Fruit fly (Drosophila melanogaster) S2 (cell line): ENCODE results near the gene Cen.

Experiments used
- CG8478 ChIP-seq: fragments of >200 bp; optimal IDR thresholded peaks from 2 replicates; lab custom pipeline; 2018
- CTCF ChIP-seq, 2 experiments: fragments of >200 bp; optimal IDR thresholded peaks; 2 replicates each; lab custom pipeline; 2018

DNA sequence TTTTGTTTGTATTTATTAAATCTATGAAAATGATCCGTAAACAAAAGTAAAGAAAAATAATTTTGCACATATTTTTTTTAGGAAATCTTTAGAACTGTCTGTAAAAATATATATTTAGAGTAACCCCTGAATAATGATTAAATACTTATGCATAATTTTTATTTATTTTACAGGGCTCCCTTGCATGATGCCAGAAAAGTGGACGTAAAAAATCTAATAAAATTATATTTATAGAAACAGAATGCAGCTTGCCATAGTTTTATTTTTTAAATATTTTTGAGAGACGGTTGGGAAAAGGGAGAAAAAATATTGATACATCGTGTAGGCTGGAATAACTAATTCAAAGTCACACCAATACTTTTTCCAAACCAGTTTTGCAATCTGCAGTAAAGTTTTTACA is 33.0 kb downstream of the Cen start, which contains the start of gene CG18810:
- TF ChIP-seq CG8478 (lab: Kevin White, UChicago) (no peak), CTCF (optimal IDR thresholded peaks at IDR 0.05; lab: Kevin White, UChicago) (no peak)
